Fruit fly (Drosophila melanogaster) whole organism, embryonic: ENCODE data around the gene CG1572.
A peak's percentile ranks its signal among the peaks of the same experiment; 100 is the strongest.

ENCODE experiments used
- Atf-2 ChIP-seq: fragments of 200-800 bp; sonication (Bioruptor generic); optimal IDR thresholded peaks from 2 replicates; lab custom pipeline; 2016; ENCODE audit warnings: missing biosample characterization, missing genetic modification characterization
- CG11093 ChIP-seq: fragments of 200-800 bp; sonication (Bioruptor generic); IDR thresholded peaks from 3 replicates; pipeline ENCODE4 v1.3.6; 2022; ENCODE audit warnings: missing biosample characterization, missing genetic modification characterization
- CG12219 ChIP-seq: fragments of 200-800 bp; sonication (Bioruptor generic); optimal IDR thresholded peaks from 3 replicates; lab custom pipeline; 2018; ENCODE audit warnings: missing biosample characterization, mild to moderate bottlenecking, missing genetic modification characterization
- CG14014 ChIP-seq: fragments of 200-800 bp; sonication (Bioruptor generic); IDR thresholded peaks from 2 replicates; pipeline ENCODE4 v1.3.6; 2022; ENCODE audit warnings: missing biosample characterization, missing genetic modification characterization
- CG14860 ChIP-seq: fragments of 200-800 bp; sonication (Bioruptor generic); IDR thresholded peaks from 3 replicates; pipeline ENCODE4 v1.3.6; 2022; ENCODE audit warnings: missing biosample characterization, missing genetic modification characterization; ENCODE audit not compliant: partially characterized antibody
- CG17328 ChIP-seq: fragments of 200-800 bp; sonication (Bioruptor generic); IDR thresholded peaks from 2 replicates; pipeline ENCODE4 v1.3.6; 2022; ENCODE audit warnings: missing biosample characterization, missing genetic modification characterization
- CG17361 ChIP-seq: fragments of 200-800 bp; sonication (Bioruptor generic); IDR thresholded peaks from 3 replicates; pipeline ENCODE4 v1.3.6; 2022; ENCODE audit warnings: missing biosample characterization, missing genetic modification characterization
- CG1792 ChIP-seq: fragments of 200-800 bp; sonication (Bioruptor generic); optimal IDR thresholded peaks from 2 replicates; lab custom pipeline; 2016; ENCODE audit warnings: missing biosample characterization, missing genetic modification characterization
- CG30403 ChIP-seq: fragments of 200-800 bp; sonication (Bioruptor generic); optimal IDR thresholded peaks from 3 replicates; lab custom pipeline; 2016; ENCODE audit warnings: missing biosample characterization, missing genetic modification characterization
- CG30431 ChIP-seq: fragments of 200-800 bp; sonication (Bioruptor generic); optimal IDR thresholded peaks from 2 replicates; lab custom pipeline; 2017; ENCODE audit warnings: missing biosample characterization, missing genetic modification characterization
- CG31224 ChIP-seq: fragments of 200-800 bp; sonication (Bioruptor generic); IDR thresholded peaks from 2 replicates; pipeline ENCODE4 v1.3.6; 2022; ENCODE audit warnings: missing biosample characterization, missing genetic modification characterization
- CG3838 ChIP-seq: fragments of 200-800 bp; sonication (Bioruptor generic); optimal IDR thresholded peaks from 3 replicates; lab custom pipeline; 2016; ENCODE audit warnings: missing biosample characterization, missing genetic modification characterization
- CG4730 ChIP-seq: fragments of 200-800 bp; sonication (Bioruptor generic); IDR thresholded peaks from 2 replicates; pipeline ENCODE4 v1.3.6; 2022; ENCODE audit warnings: missing biosample characterization, missing genetic modification characterization
- CG7556 ChIP-seq: fragments of 200-800 bp; sonication (Bioruptor generic); optimal IDR thresholded peaks from 2 replicates; lab custom pipeline; 2017; ENCODE audit warnings: missing biosample characterization, mild to moderate bottlenecking, missing genetic modification characterization
- CG7928 ChIP-seq: fragments of 200-800 bp; sonication (Bioruptor generic); optimal IDR thresholded peaks from 2 replicates; lab custom pipeline; 2017; ENCODE audit warnings: missing biosample characterization, mild to moderate bottlenecking, missing genetic modification characterization
- CG8765 ChIP-seq: fragments of 200-800 bp; sonication (Bioruptor generic); IDR thresholded peaks from 2 replicates; pipeline ENCODE4 v1.3.6; 2022; ENCODE audit warnings: missing biosample characterization, missing genetic modification characterization
- CG9932 ChIP-seq: fragments of 200-800 bp; sonication (Bioruptor generic); IDR thresholded peaks from 2 replicates; pipeline ENCODE4 v1.3.6; 2022; ENCODE audit warnings: missing biosample characterization, missing genetic modification characterization
- D ChIP-seq, 2 experiments: fragments of 200-800 bp in 1 of 2; fragments of >200 bp in 1 of 2; sonication (Bioruptor generic) in 1 of 2; optimal IDR thresholded peaks; 2 replicates in 1 of 2; 3 replicates in 1 of 2; lab custom pipeline; 2017; ENCODE audit warnings: mild to moderate bottlenecking in 1 of 2, missing biosample characterization in 1 of 2, missing genetic modification characterization in 1 of 2, missing genetic modification reagents in 1 of 2
- D19B ChIP-seq: fragments of 200-800 bp; sonication (Bioruptor generic); optimal IDR thresholded peaks from 2 replicates; lab custom pipeline; 2017; ENCODE audit warnings: missing biosample characterization, mild to moderate bottlenecking, missing genetic modification characterization
- Dip3 ChIP-seq: fragments of 200-800 bp; sonication (Bioruptor generic); optimal IDR thresholded peaks from 3 replicates; lab custom pipeline; 2016; ENCODE audit warnings: missing biosample characterization, missing genetic modification characterization
- Fer2 ChIP-seq: fragments of 200-800 bp; sonication (Bioruptor generic); optimal IDR thresholded peaks from 2 replicates; lab custom pipeline; 2018; ENCODE audit warnings: missing biosample characterization, mild to moderate bottlenecking, missing genetic modification characterization, moderate library complexity
- Fer3 ChIP-seq: fragments of 200-800 bp; sonication (Bioruptor generic); optimal IDR thresholded peaks from 2 replicates; lab custom pipeline; 2018; ENCODE audit warnings: missing biosample characterization, mild to moderate bottlenecking, missing genetic modification characterization, moderate library complexity
- HLHmδ ChIP-seq: fragments of 200-800 bp; sonication (Bioruptor generic); optimal IDR thresholded peaks from 2 replicates; lab custom pipeline; 2018; ENCODE audit warnings: missing biosample characterization, mild to moderate bottlenecking, missing genetic modification characterization, moderate library complexity
- HmgD ChIP-seq: fragments of 200-800 bp; sonication (Bioruptor generic); optimal IDR thresholded peaks from 3 replicates; lab custom pipeline; 2016; ENCODE audit warnings: missing biosample characterization, missing genetic modification characterization
- Lim3 ChIP-seq: fragments of 200-800 bp; sonication (Bioruptor generic); IDR thresholded peaks from 2 replicates; pipeline ENCODE4 v1.3.6; 2022; ENCODE audit warnings: missing biosample characterization, missing genetic modification characterization
- MBD-R2 ChIP-seq: fragments of 200-800 bp; sonication (Bioruptor generic); IDR thresholded peaks from 2 replicates; pipeline ENCODE4 v1.3.6; 2022; ENCODE audit warnings: missing biosample characterization, missing genetic modification characterization
- NC2β ChIP-seq: fragments of 200-800 bp; sonication (Bioruptor generic); optimal IDR thresholded peaks from 2 replicates; lab custom pipeline; 2016; ENCODE audit warnings: missing biosample characterization, missing genetic modification characterization
- Neu2 ChIP-seq: fragments of 200-800 bp; sonication (Bioruptor generic); optimal IDR thresholded peaks from 3 replicates; lab custom pipeline; 2016; ENCODE audit warnings: missing biosample characterization, missing genetic modification characterization, borderline replicate concordance
- NfI ChIP-seq: fragments of 200-800 bp; sonication (Bioruptor generic); optimal IDR thresholded peaks from 3 replicates; lab custom pipeline; 2018; ENCODE audit warnings: missing biosample characterization, mild to moderate bottlenecking, missing genetic modification characterization, moderate library complexity
- PHDP ChIP-seq: fragments of 200-800 bp; sonication (Bioruptor generic); optimal IDR thresholded peaks from 3 replicates; lab custom pipeline; 2018; ENCODE audit warnings: missing biosample characterization, mild to moderate bottlenecking, missing genetic modification characterization, moderate library complexity
- Scr ChIP-seq: fragments of 200-800 bp; sonication (Bioruptor generic); IDR thresholded peaks from 2 replicates; pipeline ENCODE4 v1.3.6; 2022; ENCODE audit warnings: missing biosample characterization, missing genetic modification characterization; ENCODE audit not compliant: partially characterized antibody
- Tbp ChIP-seq: fragments of >200 bp; optimal IDR thresholded peaks from 2 replicates; lab custom pipeline; 2018; ENCODE audit warnings: missing biosample characterization, missing genetic modification characterization
- ash1 ChIP-seq: fragments of 200-800 bp; sonication (Bioruptor generic); optimal IDR thresholded peaks from 2 replicates; lab custom pipeline; 2018; ENCODE audit warnings: missing biosample characterization, mild to moderate bottlenecking, missing genetic modification characterization
- crc ChIP-seq: fragments of 200-800 bp; sonication (Bioruptor generic); optimal IDR thresholded peaks from 2 replicates; lab custom pipeline; 2016; ENCODE audit warnings: missing biosample characterization, missing genetic modification characterization
- dmrt99B ChIP-seq: fragments of 200-800 bp; sonication (Bioruptor generic); optimal IDR thresholded peaks from 2 replicates; lab custom pipeline; 2018; ENCODE audit warnings: missing biosample characterization, mild to moderate bottlenecking, missing genetic modification characterization, moderate library complexity
- gce ChIP-seq: fragments of 200-800 bp; sonication (Bioruptor generic); IDR thresholded peaks from 3 replicates; pipeline ENCODE4 v1.3.6; 2022; ENCODE audit warnings: missing biosample characterization, missing genetic modification characterization
- gcm ChIP-seq: fragments of 200-800 bp; sonication (Bioruptor generic); optimal IDR thresholded peaks from 2 replicates; lab custom pipeline; 2019; ENCODE audit warnings: missing biosample characterization, mild to moderate bottlenecking, missing genetic modification characterization, moderate library complexity
- kni ChIP-seq: fragments of 200-800 bp; sonication (Bioruptor generic); optimal IDR thresholded peaks from 3 replicates; lab custom pipeline; 2017; ENCODE audit warnings: mild to moderate bottlenecking, missing biosample characterization, missing genetic modification reagents, missing genetic modification characterization
- lilli ChIP-seq: fragments of 200-800 bp; sonication (Bioruptor generic); optimal IDR thresholded peaks from 3 replicates; lab custom pipeline; 2016; ENCODE audit warnings: missing biosample characterization, missing genetic modification characterization
- pros ChIP-seq: fragments of 200-800 bp; sonication (Bioruptor generic); optimal IDR thresholded peaks from 3 replicates; lab custom pipeline; 2019; ENCODE audit warnings: missing biosample characterization, mild to moderate bottlenecking, missing genetic modification characterization, moderate library complexity
- pum ChIP-seq: fragments of 200-800 bp; sonication (Bioruptor generic); optimal IDR thresholded peaks from 2 replicates; lab custom pipeline; 2016; ENCODE audit warnings: missing biosample characterization, missing genetic modification characterization
- seq ChIP-seq: fragments of 200-800 bp; sonication (Bioruptor generic); IDR thresholded peaks from 2 replicates; pipeline ENCODE4 v1.3.6; 2022; ENCODE audit warnings: missing biosample characterization, missing genetic modification characterization
- sna ChIP-seq: fragments of 200-800 bp; sonication (Bioruptor generic); IDR thresholded peaks from 2 replicates; pipeline ENCODE4 v1.3.6; 2022; ENCODE audit warnings: missing biosample characterization, missing genetic modification characterization; ENCODE audit not compliant: partially characterized antibody
- stwl ChIP-seq: fragments of 200-800 bp; sonication (Bioruptor generic); optimal IDR thresholded peaks from 3 replicates; lab custom pipeline; 2018; ENCODE audit warnings: missing biosample characterization, mild to moderate bottlenecking, missing genetic modification characterization, moderate library complexity
- tio ChIP-seq: fragments of 200-800 bp; sonication (Bioruptor generic); optimal IDR thresholded peaks from 2 replicates; lab custom pipeline; 2017; ENCODE audit warnings: missing biosample characterization, missing genetic modification characterization, inconsistent platforms
- trem ChIP-seq: fragments of 200-800 bp; optimal IDR thresholded peaks from 3 replicates; lab custom pipeline; 2019; ENCODE audit warnings: missing biosample characterization, mild to moderate bottlenecking, missing genetic modification characterization, moderate library complexity
- unc-4 ChIP-seq: fragments of 200-800 bp; sonication (Bioruptor generic); IDR thresholded peaks from 2 replicates; pipeline ENCODE4 v1.3.6; 2022; ENCODE audit warnings: missing biosample characterization, missing genetic modification characterization; ENCODE audit not compliant: partially characterized antibody
- wek ChIP-seq: fragments of 200-800 bp; sonication (Bioruptor generic); optimal IDR thresholded peaks from 3 replicates; lab custom pipeline; 2018; ENCODE audit warnings: missing biosample characterization, mild to moderate bottlenecking, missing genetic modification characterization, moderate library complexity
- z ChIP-seq: fragments of 200-800 bp; sonication (Bioruptor generic); IDR thresholded peaks from 3 replicates; pipeline ENCODE4 v1.3.6; 2022; ENCODE audit warnings: missing biosample characterization, missing genetic modification characterization

Gene CG1572

dm6 chrX:11580200-11580840 lies 21.9 kb upstream of the CG1572 start, which contains the start of gene nod (continued):
- peak; percentile 57 for TF ChIP-seq NC2β (GFP tag; lab: Kevin White, UChicago)
- TF ChIP-seq CG7556, result peak; percentile 45
- peak; percentile 44; the same call in 1 of the 2 replicates for TF ChIP-seq CG4730 (GFP tag; lab: Robert Waterston, UW)
- peak; percentile 79 for TF ChIP-seq lilli (GFP tag; lab: Kevin White, UChicago)
- TF ChIP-seq seq (GFP tag; lab: Robert Waterston, UW), result peak; percentile 15; the same call in 1 of the 2 replicates
- no peak for TF ChIP-seq CG31224 (GFP tag; lab: Robert Waterston, UW)
- no peak for TF ChIP-seq Tbp
- peak; percentile 45; the same call in 1 of the 3 replicates for TF ChIP-seq z (GFP tag; lab: Robert Waterston, UW)
- no peak for TF ChIP-seq CG8765 (GFP tag; lab: Robert Waterston, UW)
- TF ChIP-seq CG17328 (GFP tag; lab: Robert Waterston, UW), result peak; percentile 57
- peak; percentile 66 for TF ChIP-seq stwl
- peak; percentile 35 for TF ChIP-seq kni
- peak; percentile 48 for TF ChIP-seq Fer3 (tag; lab: Kevin White, UChicago)
- TF ChIP-seq HLHmδ (GFP tag; lab: Kevin White, UChicago), result no peak
- TF ChIP-seq CG11093, result 0 out of 3 replicates have a peak, but pooled peaks have one; percentile 18
- TF ChIP-seq CG12219 (GFP tag; lab: Kevin White, UChicago), result peak; percentile 28
- TF ChIP-seq tio (GFP tag; lab: Kevin White, UChicago), result no peak
- TF ChIP-seq Scr (GFP tag; lab: Robert Waterston, UW), result peak; percentile 71
- peak; percentile 64 for TF ChIP-seq NfI (GFP tag; lab: Kevin White, UChicago)
- peak; percentile 35 for TF ChIP-seq CG30431 (GFP tag; lab: Kevin White, UChicago)
- TF ChIP-seq Atf-2 (GFP tag; lab: Kevin White, UChicago), result peak; percentile 69
- TF ChIP-seq CG14014 (GFP tag; lab: Robert Waterston, UW), result peak; percentile 62; the same call in 1 of the 2 replicates
- TF ChIP-seq CG14860, result no peak; the same call in 2 of the 3 replicates
- TF ChIP-seq gce, result no peak
- no peak for TF ChIP-seq ash1 (GFP tag; lab: Kevin White, UChicago)
- TF ChIP-seq trem (tag; lab: Kevin White, UChicago), result peak; percentile 90
- no peak for TF ChIP-seq wek (GFP tag; lab: Kevin White, UChicago)
- TF ChIP-seq Dip3 (GFP tag; lab: Kevin White, UChicago), result peak; percentile 46
- peak; percentile 71 for TF ChIP-seq D (optimal IDR thresholded peaks at IDR 0.05; lab: Kevin White, UChicago)
- peak; percentile 10 for TF ChIP-seq D (GFP tag; optimal IDR thresholded peaks at IDR 0.05; lab: Kevin White, UChicago)
- TF ChIP-seq MBD-R2 (GFP tag; lab: Robert Waterston, UW), result peak; percentile 85
- peak; percentile 77 for TF ChIP-seq unc-4 (GFP tag; lab: Robert Waterston, UW)
- peak; percentile 72 for TF ChIP-seq CG30403
- TF ChIP-seq CG17361 (GFP tag; lab: Robert Waterston, UW), result peak; percentile 71
- peak; percentile 55 for TF ChIP-seq HmgD (GFP tag; lab: Kevin White, UChicago)
- peak; percentile 72 for TF ChIP-seq CG9932
- TF ChIP-seq Fer2 (tag; lab: Kevin White, UChicago), result no peak
- TF ChIP-seq D19B (GFP tag; lab: Kevin White, UChicago), result no peak
- TF ChIP-seq dmrt99B (tag; lab: Kevin White, UChicago), result peak; percentile 65
- TF ChIP-seq PHDP (tag; lab: Kevin White, UChicago), result peak; percentile 59
- TF ChIP-seq pum (GFP tag; lab: Kevin White, UChicago), result peak; percentile 51
- TF ChIP-seq CG7928 (GFP tag; lab: Kevin White, UChicago), result peak; percentile 94
- peak; percentile 7 for TF ChIP-seq CG1792 (GFP tag; lab: Kevin White, UChicago)
- 0 out of 2 replicates have a peak, but pooled peaks have one; percentile 11 for TF ChIP-seq Lim3 (GFP tag; lab: Robert Waterston, UW)
- no peak for TF ChIP-seq gcm (GFP tag; lab: Kevin White, UChicago)
- 0 out of 2 replicates have a peak, but pooled peaks have one; percentile 34 for TF ChIP-seq sna (GFP tag; lab: Robert Waterston, UW)
- peak; percentile 22 for TF ChIP-seq crc (GFP tag; lab: Kevin White, UChicago)
- TF ChIP-seq Neu2 (GFP tag; lab: Kevin White, UChicago), result peak; percentile 36
- no peak for TF ChIP-seq pros (GFP tag; lab: Kevin White, UChicago)
- TF ChIP-seq CG3838, result no peak
